Fruit fly (Drosophila melanogaster) whole organism, embryonic: ENCODE data around the gene CG10809.

Source experiments
- Asciz ChIP-seq: fragments of 200-800 bp; sonication (Bioruptor generic); optimal IDR thresholded peaks from 2 replicates; lab custom pipeline; 2017; ENCODE audit warnings: missing biosample characterization, mild to moderate bottlenecking, missing genetic modification characterization, missing genetic modification reagents
- Bdp1 ChIP-seq: fragments of 200-800 bp; sonication (Bioruptor generic); optimal IDR thresholded peaks from 3 replicates; lab custom pipeline; 2016; ENCODE audit warnings: missing biosample characterization, missing genetic modification characterization
- BtbVII ChIP-seq: fragments of 200-800 bp; sonication (Bioruptor generic); optimal IDR thresholded peaks from 3 replicates; lab custom pipeline; 2017; ENCODE audit warnings: missing biosample characterization, mild to moderate bottlenecking, missing genetic modification characterization
- CG10321 ChIP-seq: fragments of 200-800 bp; sonication (Bioruptor generic); IDR thresholded peaks from 2 replicates; pipeline ENCODE4 v1.3.6; 2022; ENCODE audit warnings: missing biosample characterization, missing genetic modification characterization
- CG10654 ChIP-seq: fragments of 200-800 bp; sonication (Bioruptor generic); optimal IDR thresholded peaks from 2 replicates; lab custom pipeline; 2016; ENCODE audit warnings: missing biosample characterization, missing genetic modification characterization
- CG12071 ChIP-seq: fragments of 200-800 bp; sonication (Bioruptor generic); optimal IDR thresholded peaks from 3 replicates; lab custom pipeline; 2018; ENCODE audit warnings: missing biosample characterization, mild to moderate bottlenecking, missing genetic modification characterization
- CG13424 ChIP-seq: fragments of 200-800 bp; sonication (Bioruptor generic); optimal IDR thresholded peaks from 2 replicates; lab custom pipeline; 2019; ENCODE audit warnings: missing biosample characterization, mild to moderate bottlenecking, missing genetic modification characterization, moderate library complexity
- CG14667 ChIP-seq: fragments of 200-800 bp; sonication (Bioruptor generic); IDR thresholded peaks from 2 replicates; pipeline ENCODE4 v1.3.6; 2022; ENCODE audit warnings: missing biosample characterization, missing genetic modification characterization
- CG15073 ChIP-seq: fragments of 200-800 bp; sonication (Bioruptor generic); optimal IDR thresholded peaks from 2 replicates; lab custom pipeline; 2016; ENCODE audit warnings: missing biosample characterization, missing genetic modification characterization
- CG16863 ChIP-seq: fragments of 200-800 bp; sonication (Bioruptor generic); optimal IDR thresholded peaks from 3 replicates; lab custom pipeline; 2016; ENCODE audit warnings: missing biosample characterization, missing genetic modification characterization
- CG2116 ChIP-seq: fragments of 200-800 bp; sonication (Bioruptor generic); optimal IDR thresholded peaks from 3 replicates; lab custom pipeline; 2018; ENCODE audit warnings: missing biosample characterization, mild to moderate bottlenecking, missing genetic modification characterization
- CG2712 ChIP-seq: fragments of 200-800 bp; optimal IDR thresholded peaks from 3 replicates; lab custom pipeline; 2019; ENCODE audit warnings: missing biosample characterization, mild to moderate bottlenecking, missing genetic modification characterization, moderate library complexity
- CG31224 ChIP-seq: fragments of 200-800 bp; sonication (Bioruptor generic); IDR thresholded peaks from 2 replicates; pipeline ENCODE4 v1.3.6; 2022; ENCODE audit warnings: missing biosample characterization, missing genetic modification characterization
- CG4328 ChIP-seq: fragments of 200-800 bp; sonication (Bioruptor generic); optimal IDR thresholded peaks from 3 replicates; lab custom pipeline; 2017; ENCODE audit warnings: missing biosample characterization, missing genetic modification reagents, missing genetic modification characterization
- CG43689 ChIP-seq: fragments of 200-800 bp; sonication (Bioruptor generic); IDR thresholded peaks from 2 replicates; pipeline ENCODE4 v1.3.6; 2022; ENCODE audit warnings: missing biosample characterization, missing genetic modification characterization
- CG4854 ChIP-seq: fragments of 200-800 bp; sonication (Bioruptor generic); optimal IDR thresholded peaks from 2 replicates; lab custom pipeline; 2016; ENCODE audit warnings: missing biosample characterization, missing genetic modification characterization, inconsistent platforms
- CG6765 ChIP-seq: fragments of 200-800 bp; sonication (Bioruptor generic); optimal IDR thresholded peaks from 3 replicates; lab custom pipeline; 2017; ENCODE audit warnings: missing biosample characterization, mild to moderate bottlenecking, missing genetic modification characterization
- CG6854 ChIP-seq: fragments of 200-800 bp; sonication (Bioruptor generic); optimal IDR thresholded peaks from 3 replicates; lab custom pipeline; 2017; ENCODE audit warnings: missing biosample characterization, mild to moderate bottlenecking, missing genetic modification characterization
- CG7271 ChIP-seq: fragments of 200-800 bp; sonication (Bioruptor generic); optimal IDR thresholded peaks from 2 replicates; lab custom pipeline; 2018; ENCODE audit warnings: missing biosample characterization, mild to moderate bottlenecking, missing genetic modification characterization, moderate library complexity
- CG8944 ChIP-seq: fragments of 200-800 bp; sonication (Bioruptor generic); optimal IDR thresholded peaks from 3 replicates; lab custom pipeline; 2016; ENCODE audit warnings: missing biosample characterization, missing genetic modification characterization
- CG9797 ChIP-seq: fragments of 200-800 bp; sonication (Bioruptor generic); optimal IDR thresholded peaks from 3 replicates; lab custom pipeline; 2018; ENCODE audit warnings: missing biosample characterization, mild to moderate bottlenecking, missing genetic modification characterization
- CkIIα-i1 ChIP-seq: fragments of 200-800 bp; sonication (Bioruptor generic); IDR thresholded peaks from 2 replicates; pipeline ENCODE4 v1.3.6; 2022; ENCODE audit warnings: missing biosample characterization, missing genetic modification characterization
- D ChIP-seq, 2 experiments: fragments of 200-800 bp in 1 of 2; fragments of >200 bp in 1 of 2; sonication (Bioruptor generic) in 1 of 2; optimal IDR thresholded peaks; 2 replicates in 1 of 2; 3 replicates in 1 of 2; lab custom pipeline; 2017; ENCODE audit warnings: mild to moderate bottlenecking in 1 of 2, missing biosample characterization in 1 of 2, missing genetic modification characterization in 1 of 2, missing genetic modification reagents in 1 of 2
- Dek ChIP-seq: fragments of 200-800 bp; sonication (Bioruptor generic); optimal IDR thresholded peaks from 3 replicates; lab custom pipeline; 2019; ENCODE audit warnings: missing biosample characterization, mild to moderate bottlenecking, missing genetic modification characterization, moderate library complexity
- H2.0 ChIP-seq: fragments of 200-800 bp; sonication (Bioruptor generic); IDR thresholded peaks from 2 replicates; pipeline ENCODE4 v1.3.6; 2022; ENCODE audit warnings: missing biosample characterization, missing genetic modification characterization
- HLHmδ ChIP-seq: fragments of 200-800 bp; sonication (Bioruptor generic); optimal IDR thresholded peaks from 2 replicates; lab custom pipeline; 2018; ENCODE audit warnings: missing biosample characterization, mild to moderate bottlenecking, missing genetic modification characterization, moderate library complexity
- Hr3 ChIP-seq: fragments of 200-800 bp; sonication (Bioruptor generic); optimal IDR thresholded peaks from 3 replicates; lab custom pipeline; 2016; ENCODE audit warnings: missing biosample characterization, missing genetic modification characterization
- Lhr ChIP-seq: fragments of 200-800 bp; sonication (Bioruptor generic); optimal IDR thresholded peaks from 3 replicates; lab custom pipeline; 2017; ENCODE audit warnings: mild to moderate bottlenecking, missing biosample characterization, missing genetic modification reagents, missing genetic modification characterization
- MTF-1 ChIP-seq: fragments of 200-800 bp; sonication (Bioruptor generic); optimal IDR thresholded peaks from 2 replicates; lab custom pipeline; 2018; ENCODE audit warnings: missing biosample characterization, mild to moderate bottlenecking, missing genetic modification characterization, borderline replicate concordance
- Meics ChIP-seq: fragments of 200-800 bp; sonication (Bioruptor generic); optimal IDR thresholded peaks from 2 replicates; lab custom pipeline; 2017; ENCODE audit warnings: missing biosample characterization, mild to moderate bottlenecking, missing genetic modification characterization
- Sry-δ ChIP-seq: fragments of 200-800 bp; sonication (Bioruptor generic); optimal IDR thresholded peaks from 2 replicates; lab custom pipeline; 2016; ENCODE audit warnings: missing biosample characterization, missing genetic modification characterization
- Taf1 ChIP-seq: fragments of 200-800 bp; sonication (Bioruptor generic); IDR thresholded peaks from 2 replicates; pipeline ENCODE4 v1.3.6; 2022; ENCODE audit warnings: missing biosample characterization, missing genetic modification characterization
- Xbp1 ChIP-seq: fragments of 200-800 bp; sonication (Bioruptor generic); optimal IDR thresholded peaks from 3 replicates; lab custom pipeline; 2016; ENCODE audit warnings: missing biosample characterization, mild to moderate bottlenecking, missing genetic modification characterization
- ara ChIP-seq: fragments of 200-800 bp; sonication (Bioruptor generic); IDR thresholded peaks from 2 replicates; pipeline ENCODE4 v1.3.6; 2022; ENCODE audit warnings: missing biosample characterization, missing genetic modification characterization
- bcd ChIP-seq: fragments of 200-800 bp; sonication (Bioruptor generic); optimal IDR thresholded peaks from 2 replicates; lab custom pipeline; 2017; ENCODE audit warnings: missing biosample characterization, mild to moderate bottlenecking, missing genetic modification characterization
- bigmax ChIP-seq: fragments of 200-800 bp; sonication (Bioruptor generic); optimal IDR thresholded peaks from 2 replicates; lab custom pipeline; 2018; ENCODE audit warnings: missing biosample characterization, mild to moderate bottlenecking, missing genetic modification characterization
- chn ChIP-seq: fragments of 200-800 bp; sonication (Bioruptor generic); optimal IDR thresholded peaks from 2 replicates; lab custom pipeline; 2016; ENCODE audit warnings: missing biosample characterization, missing genetic modification characterization
- dm ChIP-seq: fragments of 200-800 bp; sonication (Bioruptor generic); optimal IDR thresholded peaks from 3 replicates; lab custom pipeline; 2016; ENCODE audit warnings: missing biosample characterization, missing genetic modification characterization
- dmrt11E ChIP-seq: fragments of 200-800 bp; sonication (Bioruptor generic); optimal IDR thresholded peaks from 3 replicates; lab custom pipeline; 2018; ENCODE audit warnings: missing biosample characterization, mild to moderate bottlenecking, missing genetic modification characterization, moderate library complexity
- gsb ChIP-seq: fragments of 200-800 bp; sonication (Bioruptor generic); IDR thresholded peaks from 2 replicates; pipeline ENCODE4 v1.3.6; 2022; ENCODE audit warnings: missing biosample characterization, missing genetic modification characterization
- jumu ChIP-seq: fragments of 200-800 bp; sonication (Bioruptor generic); optimal IDR thresholded peaks from 3 replicates; lab custom pipeline; 2016; ENCODE audit warnings: missing biosample characterization, missing genetic modification characterization
- ken ChIP-seq: fragments of 200-800 bp; sonication (Bioruptor generic); IDR thresholded peaks from 3 replicates; pipeline ENCODE4 v1.3.6; 2022; ENCODE audit warnings: missing biosample characterization, missing genetic modification characterization
- unc-4 ChIP-seq: fragments of 200-800 bp; sonication (Bioruptor generic); IDR thresholded peaks from 2 replicates; pipeline ENCODE4 v1.3.6; 2022; ENCODE audit warnings: missing biosample characterization, missing genetic modification characterization; ENCODE audit not compliant: partially characterized antibody

CG10809 gene

dm6 chr3L:9854583-9855519 lies 4.8 kb downstream of the CG10809 start, which contains the start of gene RasGAP1 (continued):
- no peak for TF ChIP-seq BtbVII (GFP tag; lab: Kevin White, UChicago)
- TF ChIP-seq CG8944 (GFP tag; lab: Kevin White, UChicago) = no peak
- TF ChIP-seq MTF-1 (GFP tag; lab: Kevin White, UChicago) = peak; percentile 13
- TF ChIP-seq CG7271 (tag; lab: Kevin White, UChicago) = no peak
- no peak for TF ChIP-seq CG6765 (GFP tag; lab: Kevin White, UChicago)
- TF ChIP-seq Asciz = no peak
- TF ChIP-seq CkIIα-i1 (GFP tag; lab: Robert Waterston, UW) = no peak
- TF ChIP-seq Xbp1 (GFP tag; lab: Kevin White, UChicago) = no peak
- TF ChIP-seq bcd (GFP tag; lab: Kevin White, UChicago) = no peak
- peak; percentile 95 for TF ChIP-seq CG2116
- TF ChIP-seq HLHmδ (GFP tag; lab: Kevin White, UChicago) = peak; percentile 47
- TF ChIP-seq ara (GFP tag; lab: Robert Waterston, UW) = no peak
- no peak for TF ChIP-seq CG10654 (GFP tag; lab: Kevin White, UChicago)
- TF ChIP-seq Taf1 (GFP tag; lab: Robert Waterston, UW) = 0 out of 2 replicates have a peak, but pooled peaks have one; percentile 7
- no peak for TF ChIP-seq CG2712 (tag; lab: Kevin White, UChicago)
- TF ChIP-seq CG12071 (GFP tag; lab: Kevin White, UChicago) = no peak
- peak; percentile 12 for TF ChIP-seq D (optimal IDR thresholded peaks at IDR 0.05; lab: Kevin White, UChicago)
- TF ChIP-seq D (GFP tag; optimal IDR thresholded peaks at IDR 0.05; lab: Kevin White, UChicago) = no peak
- TF ChIP-seq CG31224 (GFP tag; lab: Robert Waterston, UW) = no peak
- peak; percentile 37 for TF ChIP-seq dm
- TF ChIP-seq CG4854 (GFP tag; lab: Kevin White, UChicago) = no peak
- TF ChIP-seq H2.0 (GFP tag; lab: Robert Waterston, UW) = no peak
- no peak for TF ChIP-seq CG43689
- no peak for TF ChIP-seq Bdp1 (GFP tag; lab: Kevin White, UChicago)
- TF ChIP-seq CG4328 = no peak
- no peak for TF ChIP-seq Hr3 (GFP tag; lab: Kevin White, UChicago)
- no peak for TF ChIP-seq bigmax (GFP tag; lab: Kevin White, UChicago)
- peak; percentile 36 for TF ChIP-seq Sry-δ
- peak; percentile 85 for TF ChIP-seq CG9797 (GFP tag; lab: Kevin White, UChicago)
- no peak for TF ChIP-seq Lhr (GFP tag; lab: Kevin White, UChicago)
- TF ChIP-seq CG10321 (GFP tag; lab: Robert Waterston, UW) = peak; percentile 97
- peak; percentile 35; the same call in 2 of the 3 replicates for TF ChIP-seq ken
- no peak for TF ChIP-seq dmrt11E (tag; lab: Kevin White, UChicago)
- no peak for TF ChIP-seq gsb
- TF ChIP-seq Dek (tag; lab: Kevin White, UChicago) = no peak
- TF ChIP-seq CG6854 (GFP tag; lab: Kevin White, UChicago) = no peak
- no peak for TF ChIP-seq CG14667 (GFP tag; lab: Robert Waterston, UW)
- TF ChIP-seq CG15073 (GFP tag; lab: Kevin White, UChicago) = no peak
- peak; percentile 36 for TF ChIP-seq chn
- TF ChIP-seq Meics (GFP tag; lab: Kevin White, UChicago) = no peak
- peak; percentile 71 for TF ChIP-seq unc-4 (GFP tag; lab: Robert Waterston, UW)
- no peak for TF ChIP-seq CG16863 (GFP tag; lab: Kevin White, UChicago)
- TF ChIP-seq CG13424 (tag; lab: Kevin White, UChicago) = no peak
- peak; percentile 18 for TF ChIP-seq jumu (GFP tag; lab: Kevin White, UChicago)
